Fruit fly (Drosophila melanogaster): ENCODE measurements around the gene CG9705.
A peak's percentile ranks its signal among the peaks of the same experiment; 100 is the strongest.

Gene CG9705

dm6 chr3L:16779704-16780173, at the start of gene CG9705, which contains the start of gene mus302:
Gene CG9705, plus strand, starts transcription at chr3L:16780100.
Gene mus302, minus strand, starts transcription at chr3L:16779736.
- TF ChIP-seq EcR (GFP tag; optimal IDR thresholded peaks at IDR 0.05) (no peak), pan (optimal IDR thresholded peaks at IDR 0.05) (no peak), CG8478 (optimal IDR thresholded peaks at IDR 0.05) (no peak), Dll (optimal IDR thresholded peaks at IDR 0.05) (no peak), usp (GFP tag; optimal IDR thresholded peaks at IDR 0.05) (no peak), psq (optimal IDR thresholded peaks at IDR 0.05) (no peak)

DNA sequence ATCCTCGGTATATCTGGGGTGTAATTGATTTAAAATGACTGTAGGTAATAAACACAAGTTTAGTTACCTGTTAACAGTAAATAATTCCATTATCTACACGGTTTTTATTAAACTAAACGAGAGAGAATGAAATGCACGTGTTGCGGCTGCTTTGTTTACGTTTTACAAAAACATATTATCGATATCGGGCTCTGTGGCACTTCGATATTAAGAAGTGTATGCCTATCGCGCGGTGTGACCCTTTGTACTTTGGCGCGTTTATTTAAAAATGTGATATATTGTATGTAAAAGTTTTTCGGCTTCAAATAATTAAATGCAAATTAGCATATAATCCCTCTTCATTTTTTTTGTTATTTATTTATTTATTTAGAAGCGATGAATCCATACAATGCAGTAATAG, 49.3 kb upstream of the CG9705 start, which contains the start of gene Dbp73D:
Dbp73D (minus strand) TSS at position 174 of the 400 bp plus-strand sequence.
- TF ChIP-seq CG8478 (optimal IDR thresholded peaks at IDR 0.05) (no peak), pan (optimal IDR thresholded peaks at IDR 0.05) (no peak), psq (optimal IDR thresholded peaks at IDR 0.05) (no peak), EcR (GFP tag; optimal IDR thresholded peaks at IDR 0.05) (no peak), Dll (optimal IDR thresholded peaks at IDR 0.05) (no peak), usp (GFP tag; optimal IDR thresholded peaks at IDR 0.05) (no peak)

DNA sequence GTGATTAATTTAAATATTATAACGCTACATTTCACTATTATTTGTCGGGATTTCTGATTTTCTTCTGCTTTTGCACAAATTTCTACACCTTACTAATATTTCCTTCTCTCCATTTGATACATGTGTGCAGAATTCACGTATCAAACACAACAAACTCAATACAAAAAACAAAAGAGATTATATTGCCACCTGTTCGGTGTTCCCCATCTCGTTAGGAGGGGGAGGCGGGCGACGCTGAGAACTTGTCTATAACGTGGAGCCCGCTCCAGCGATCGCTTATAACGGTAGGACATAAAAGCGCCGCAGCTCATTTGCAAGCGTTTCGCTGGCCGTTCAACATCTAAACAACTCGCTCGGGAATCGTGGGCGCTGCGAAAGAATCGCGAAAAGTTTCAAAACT, 46.7 kb upstream of the CG9705 start, which contains the start of gene CG9701:
CG9701 (plus strand) TSS at position 301 of the 400 bp plus-strand sequence.
- no peak for TF ChIP-seq Dll (optimal IDR thresholded peaks at IDR 0.05)
- TF ChIP-seq pan (optimal IDR thresholded peaks at IDR 0.05) = no peak
- TF ChIP-seq CG8478 (optimal IDR thresholded peaks at IDR 0.05) = no peak

DNA sequence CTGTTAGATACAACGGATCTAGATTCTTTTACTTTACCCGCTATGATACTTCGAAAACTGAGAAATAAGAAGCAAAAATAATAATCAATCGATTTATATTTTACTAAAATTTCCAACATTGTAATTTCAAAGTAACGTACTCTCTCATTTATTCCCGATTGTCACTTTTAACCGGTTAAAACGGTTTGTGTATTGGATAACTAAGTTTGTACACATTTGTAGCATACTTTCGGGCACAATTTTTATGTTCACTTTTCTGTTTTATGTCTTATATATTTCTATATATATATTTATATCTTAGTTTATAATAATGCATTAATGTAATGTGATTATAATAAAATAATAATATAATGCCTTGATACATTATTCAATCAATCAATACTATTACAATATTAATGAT, 38.2 kb upstream of the CG9705 start:
- TF ChIP-seq usp (GFP tag; optimal IDR thresholded peaks at IDR 0.05) (no peak), pan (optimal IDR thresholded peaks at IDR 0.05) (no peak), Dll (optimal IDR thresholded peaks at IDR 0.05) (no peak), CG8478 (optimal IDR thresholded peaks at IDR 0.05) (no peak), psq (optimal IDR thresholded peaks at IDR 0.05) (no peak), EcR (GFP tag; optimal IDR thresholded peaks at IDR 0.05) (no peak)

DNA sequence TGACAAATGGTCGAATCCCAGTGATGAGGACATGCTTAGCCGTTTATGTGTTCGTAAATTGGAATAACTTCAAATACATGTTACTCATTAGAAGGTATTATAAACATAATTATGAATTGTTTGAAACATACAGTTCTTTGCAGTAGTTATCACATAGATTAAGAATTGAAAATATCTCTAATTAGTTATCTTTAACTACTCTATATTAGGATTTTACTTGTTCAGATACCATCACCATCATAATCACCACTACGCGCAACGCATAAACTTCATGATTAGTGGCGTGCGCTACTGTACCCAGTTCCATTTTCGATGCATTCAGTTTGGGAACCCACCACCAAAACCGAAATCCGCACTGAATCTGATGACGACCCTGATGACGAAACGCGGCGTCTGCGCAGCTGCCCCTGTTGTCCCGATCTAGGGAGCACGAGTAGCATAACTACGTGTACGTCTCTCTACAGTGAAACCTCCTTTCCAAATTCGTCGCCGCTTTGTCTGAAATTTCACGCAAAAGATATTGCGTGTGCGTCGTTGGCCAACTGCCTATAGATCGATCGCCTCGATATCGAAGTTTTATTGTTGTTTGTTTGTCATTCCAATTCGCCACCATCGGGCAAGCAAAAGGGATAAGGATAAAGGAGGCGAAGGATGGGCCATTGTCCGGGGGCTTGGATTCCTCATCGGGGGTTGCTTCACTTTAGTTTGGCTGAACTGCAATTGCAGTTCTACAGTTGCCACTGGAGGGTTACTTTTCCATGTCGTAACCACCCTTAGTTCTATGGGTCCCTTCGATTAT, 35.8 kb upstream of the CG9705 start:
- no peak for TF ChIP-seq CG8478 (optimal IDR thresholded peaks at IDR 0.05)
- TF ChIP-seq pan (optimal IDR thresholded peaks at IDR 0.05) = no peak
- no peak for TF ChIP-seq usp (GFP tag; optimal IDR thresholded peaks at IDR 0.05)
- no peak for TF ChIP-seq psq (optimal IDR thresholded peaks at IDR 0.05)
- no peak for TF ChIP-seq Dll (optimal IDR thresholded peaks at IDR 0.05)
- no peak for TF ChIP-seq EcR (GFP tag; optimal IDR thresholded peaks at IDR 0.05)

- no peak for TF ChIP-seq pan (optimal IDR thresholded peaks at IDR 0.05)
- no peak for TF ChIP-seq EcR (GFP tag; optimal IDR thresholded peaks at IDR 0.05)
- TF ChIP-seq psq (optimal IDR thresholded peaks at IDR 0.05) = no peak
- TF ChIP-seq usp (GFP tag; optimal IDR thresholded peaks at IDR 0.05) = no peak
Observed at dm6 chr3L:16746586-16747383, 33.1 kb upstream of the CG9705 start.

- TF ChIP-seq psq (optimal IDR thresholded peaks at IDR 0.05) = no peak
- TF ChIP-seq pan (optimal IDR thresholded peaks at IDR 0.05) = no peak
- TF ChIP-seq usp (GFP tag; optimal IDR thresholded peaks at IDR 0.05) = no peak
- no peak for TF ChIP-seq CG8478 (optimal IDR thresholded peaks at IDR 0.05)
- TF ChIP-seq EcR (GFP tag; optimal IDR thresholded peaks at IDR 0.05) = no peak
- TF ChIP-seq Dll (optimal IDR thresholded peaks at IDR 0.05) = no peak
Observed at dm6 chr3L:16748343-16748742, 31.6 kb upstream of the CG9705 start.

DNA sequence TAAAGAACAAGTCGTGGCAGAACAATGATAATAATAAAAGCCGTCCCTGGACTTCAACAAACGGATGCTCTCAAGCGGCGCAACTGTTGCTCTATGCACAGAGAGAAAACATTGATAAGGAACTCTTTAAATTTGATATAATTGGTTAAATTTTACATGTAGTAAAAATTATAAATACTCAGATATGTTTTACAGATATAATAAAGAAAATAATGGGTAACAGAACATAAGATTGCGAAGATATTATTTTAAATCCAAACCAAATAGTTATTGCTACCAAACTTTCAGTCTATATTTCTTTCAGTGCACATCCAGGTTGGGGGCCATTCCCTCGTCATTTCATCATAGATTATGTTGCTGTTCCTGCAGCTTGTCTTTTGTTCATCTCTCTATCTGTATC, 30.2 kb upstream of the CG9705 start:
- TF ChIP-seq Dll (optimal IDR thresholded peaks at IDR 0.05) (no peak), pan (optimal IDR thresholded peaks at IDR 0.05) (no peak), psq (optimal IDR thresholded peaks at IDR 0.05) (no peak), CG8478 (optimal IDR thresholded peaks at IDR 0.05) (no peak), usp (GFP tag; optimal IDR thresholded peaks at IDR 0.05) (no peak), EcR (GFP tag; optimal IDR thresholded peaks at IDR 0.05) (no peak)

dm6 chr3L:16750750-16751149, 29.1 kb upstream of the CG9705 start:
- TF ChIP-seq EcR (GFP tag; optimal IDR thresholded peaks at IDR 0.05) (no peak), pan (optimal IDR thresholded peaks at IDR 0.05) (no peak), CG8478 (optimal IDR thresholded peaks at IDR 0.05) (no peak), Dll (optimal IDR thresholded peaks at IDR 0.05) (no peak), psq (optimal IDR thresholded peaks at IDR 0.05) (no peak)

- TF ChIP-seq psq (optimal IDR thresholded peaks at IDR 0.05) (no peak), Dll (optimal IDR thresholded peaks at IDR 0.05) (no peak), pan (optimal IDR thresholded peaks at IDR 0.05) (no peak), EcR (GFP tag; optimal IDR thresholded peaks at IDR 0.05) (no peak), CG8478 (optimal IDR thresholded peaks at IDR 0.05) (no peak), usp (GFP tag; optimal IDR thresholded peaks at IDR 0.05) (no peak)
Observed at dm6 chr3L:16751487-16752054, 28.3 kb upstream of the CG9705 start.

- no peak for TF ChIP-seq pan (optimal IDR thresholded peaks at IDR 0.05)
- TF ChIP-seq EcR (GFP tag; optimal IDR thresholded peaks at IDR 0.05) = peak in 1 of 2 experiments; percentile 73
Observed at dm6 chr3L:16752402-16753096, 27.4 kb upstream of the CG9705 start.

Data from whole organism.